Worm (Caenorhabditis elegans): ENCODE results near the gene scl-6.
A peak's percentile ranks its signal among the peaks of the same experiment; 100 is the strongest.

ce11 chrIV:13082836-13083763 lies 14.5 kb downstream of the scl-6 start:
- no peak for TF ChIP-seq lin-54 (GFP tag; optimal IDR thresholded peaks at IDR 0.05)
- 0 out of 2 replicates have a peak, but pooled peaks have one; percentile 1 for TF ChIP-seq ceh-40 (GFP tag; IDR thresholded peaks at IDR 0.05)
- 0 out of 2 replicates have a peak, but pooled peaks have one; percentile 40 for TF ChIP-seq nfyb-1 (GFP tag; IDR thresholded peaks at IDR 0.05)
- no peak for TF ChIP-seq unc-62 (GFP tag; optimal IDR thresholded peaks at IDR 0.05)
- no peak for TF ChIP-seq zfh-2 (GFP tag; conservative IDR thresholded peaks at IDR 0.05)
- peak; percentile 59 for TF ChIP-seq somi-1 (GFP tag; optimal IDR thresholded peaks at IDR 0.05)
- TF ChIP-seq F55B11.4 (tag; optimal IDR thresholded peaks at IDR 0.05; ENCODE audit: borderline replicate concordance, insufficient read depth): no peak
- TF ChIP-seq chd-7 (tag; optimal IDR thresholded peaks at IDR 0.05): peak; percentile 59
- no peak for TF ChIP-seq F23B12.7 (tag; optimal IDR thresholded peaks at IDR 0.05; ENCODE audit: insufficient read depth)
- TF ChIP-seq ztf-3 (GFP tag; optimal IDR thresholded peaks at IDR 0.05): no peak
- TF ChIP-seq fkh-3 (tag; optimal IDR thresholded peaks at IDR 0.05): no peak
- TF ChIP-seq ets-4 (GFP tag; optimal IDR thresholded peaks at IDR 0.05): no peak
- no peak for TF ChIP-seq nhr-90 (tag; optimal IDR thresholded peaks at IDR 0.05)
- no peak for TF ChIP-seq mxl-1 (tag; optimal IDR thresholded peaks at IDR 0.05)

Measured in whole organism, young adult.